Fruit fly (Drosophila melanogaster): ENCODE results near the gene Wwox.

DNA sequence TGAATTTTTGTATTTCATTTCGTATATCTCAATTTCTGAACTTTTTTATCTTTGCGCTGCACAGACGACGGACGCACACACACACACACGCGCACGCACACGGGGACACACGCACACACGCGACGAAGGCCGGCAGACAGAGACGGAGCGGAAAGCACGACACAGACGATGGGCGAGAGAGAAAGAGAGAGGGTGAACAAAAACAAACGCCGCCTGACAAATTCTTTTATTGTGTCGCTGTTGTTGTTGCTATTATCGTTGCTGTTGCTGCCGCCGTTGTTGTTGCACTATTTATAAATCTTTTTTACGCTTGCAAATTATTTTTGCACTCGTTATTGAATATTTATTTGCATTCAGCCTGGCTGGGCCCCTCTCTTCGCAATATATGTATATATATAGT, 27.3 kb downstream of the Wwox start:
- TF ChIP-seq D1 (tag; optimal IDR thresholded peaks at IDR 0.05) (no peak), CG13204 (GFP tag; optimal IDR thresholded peaks at IDR 0.05) (peak; percentile 72), EcR (GFP tag; optimal IDR thresholded peaks at IDR 0.05) (no peak), CG4496 (GFP tag; IDR thresholded peaks at IDR 0.05) (peak; percentile 45; the same call in 1 of the 3 replicates), CG14655 (GFP tag; optimal IDR thresholded peaks at IDR 0.05) (no peak), CG34367 (tag; optimal IDR thresholded peaks at IDR 0.05) (no peak), CG8159 (tag; optimal IDR thresholded peaks at IDR 0.05) (no peak)
